Worm (Caenorhabditis elegans): ENCODE measurements around the gene F37A4.3.

ce11 chrIII:6713266-6713665 lies 5.1 kb upstream of the F37A4.3 start, which contains the start of gene F37A4.4:
- TF ChIP-seq nhr-77 (tag; optimal IDR thresholded peaks at IDR 0.05) = no peak
- no peak for TF ChIP-seq nhr-19 (GFP tag; conservative IDR thresholded peaks at IDR 0.05)
- no peak for TF ChIP-seq ama-1 (optimal IDR thresholded peaks at IDR 0.05)
- TF ChIP-seq unc-86 (tag; optimal IDR thresholded peaks at IDR 0.05) = no peak
- no peak for TF ChIP-seq lsy-2 (tag; optimal IDR thresholded peaks at IDR 0.05)
- no peak for TF ChIP-seq skn-1 (tag; optimal IDR thresholded peaks at IDR 0.05)
- no peak for TF ChIP-seq nhr-28 (tag; optimal IDR thresholded peaks at IDR 0.05)

All from whole organism, L1 larva.